Fruit fly (Drosophila melanogaster) whole organism, adult: ENCODE data around the gene CG7646.

ENCODE experiments used
- CG11617 ChIP-seq: fragments of 200-800 bp; sonication (Bioruptor generic); optimal IDR thresholded peaks from 2 replicates; lab custom pipeline; 2017; ENCODE audit warnings: mild to moderate bottlenecking, missing biosample characterization, missing genetic modification reagents, missing genetic modification characterization
- CG12768 ChIP-seq: fragments of 200-800 bp; sonication (Bioruptor generic); optimal IDR thresholded peaks from 2 replicates; lab custom pipeline; 2017; ENCODE audit warnings: missing biosample characterization, missing genetic modification characterization, mild to moderate bottlenecking, moderate library complexity, missing genetic modification reagents
- CG14711 ChIP-seq: fragments of 200-800 bp; sonication (Bioruptor generic); optimal IDR thresholded peaks from 2 replicates; lab custom pipeline; 2018; ENCODE audit warnings: missing biosample characterization, mild to moderate bottlenecking, missing genetic modification characterization, moderate library complexity
- CG1620 ChIP-seq: fragments of 200-800 bp; sonication (Bioruptor generic); optimal IDR thresholded peaks from 2 replicates; lab custom pipeline; 2016; ENCODE audit warnings: missing biosample characterization, missing genetic modification characterization
- CG33017 ChIP-seq: fragments of 200-800 bp; sonication (Bioruptor generic); optimal IDR thresholded peaks from 2 replicates; lab custom pipeline; 2018; ENCODE audit warnings: missing biosample characterization, mild to moderate bottlenecking, missing genetic modification characterization, moderate library complexity
- CG5204 ChIP-seq: fragments of 200-800 bp; sonication (Bioruptor generic); optimal IDR thresholded peaks from 2 replicates; lab custom pipeline; 2016; ENCODE audit warnings: missing biosample characterization, missing genetic modification characterization
- CG7045 ChIP-seq: fragments of 200-800 bp; sonication (Bioruptor generic); optimal IDR thresholded peaks from 2 replicates; lab custom pipeline; 2017; ENCODE audit warnings: missing biosample characterization, mild to moderate bottlenecking, missing genetic modification characterization
- CG7101 ChIP-seq: fragments of 200-800 bp; sonication (Bioruptor generic); optimal IDR thresholded peaks from 2 replicates; lab custom pipeline; 2018; ENCODE audit warnings: missing biosample characterization, mild to moderate bottlenecking, missing genetic modification characterization, moderate library complexity
- Clk ChIP-seq: fragments of 200-800 bp; sonication (Bioruptor generic); optimal IDR thresholded peaks from 2 replicates; lab custom pipeline; 2017; ENCODE audit warnings: missing biosample characterization, missing genetic modification characterization
- Crg-1 ChIP-seq: fragments of 200-800 bp; sonication (Bioruptor generic); optimal IDR thresholded peaks from 2 replicates; lab custom pipeline; 2016; ENCODE audit warnings: missing biosample characterization, missing genetic modification characterization
- Mnt ChIP-seq: fragments of 200-800 bp; sonication (Bioruptor generic); optimal IDR thresholded peaks from 2 replicates; lab custom pipeline; 2016; ENCODE audit warnings: missing biosample characterization, mild to moderate bottlenecking, missing genetic modification characterization
- bab1 ChIP-seq: fragments of 200-800 bp; sonication (Bioruptor generic); optimal IDR thresholded peaks from 3 replicates; lab custom pipeline; 2019; ENCODE audit warnings: missing biosample characterization, mild to moderate bottlenecking, missing genetic modification characterization, moderate library complexity
- cic ChIP-seq: fragments of 200-800 bp; sonication (Bioruptor generic); optimal IDR thresholded peaks from 2 replicates; lab custom pipeline; 2017; ENCODE audit warnings: missing biosample characterization, mild to moderate bottlenecking, missing genetic modification characterization, moderate library complexity
- cnc ChIP-seq, 2 experiments: fragments of >200 bp; optimal IDR thresholded peaks; 2 replicates each; lab custom pipeline; 2017
- kay ChIP-seq: fragments of 200-800 bp; sonication (Bioruptor generic); peaks from one replicate; lab custom pipeline; 2016; ENCODE audit warnings: missing biosample characterization, missing genetic modification characterization, borderline replicate concordance
- ovo ChIP-seq: fragments of 200-800 bp; sonication (Bioruptor generic); optimal IDR thresholded peaks from 2 replicates; lab custom pipeline; 2016; ENCODE audit warnings: missing biosample characterization, missing genetic modification characterization
- pad ChIP-seq: fragments of 200-800 bp; sonication (Bioruptor generic); optimal IDR thresholded peaks from 3 replicates; lab custom pipeline; 2017; ENCODE audit warnings: missing biosample characterization, missing genetic modification characterization, mild to moderate bottlenecking, moderate library complexity, missing genetic modification reagents
- tj ChIP-seq: fragments of 200-800 bp; sonication (Bioruptor generic); optimal IDR thresholded peaks from 3 replicates; lab custom pipeline; 2017; ENCODE audit warnings: missing biosample characterization, mild to moderate bottlenecking, missing genetic modification characterization, moderate library complexity
- toe ChIP-seq: fragments of 200-800 bp; sonication (Bioruptor generic); optimal IDR thresholded peaks from 2 replicates; lab custom pipeline; 2016; ENCODE audit warnings: missing biosample characterization, missing genetic modification characterization

The CG7646 gene

dm6 chr3L:20005033-20005782 is 13.5 kb downstream of the CG7646 start, which contains the start of gene kug:
Gene kug (plus strand): TSS chr3L:20005301.
- TF ChIP-seq pad (GFP tag; lab: Kevin White, UChicago) (peak; percentile 79), CG14711 (tag; lab: Kevin White, UChicago) (no peak)

dm6 chr3L:20006269-20007265 is 14.9 kb downstream of the CG7646 start:
- TF ChIP-seq toe (GFP tag; lab: Kevin White, UChicago): no peak
- TF ChIP-seq CG7045 (GFP tag; lab: Kevin White, UChicago): no peak
- TF ChIP-seq CG5204 (GFP tag; lab: Kevin White, UChicago): no peak
- no peak for TF ChIP-seq ovo
- TF ChIP-seq CG33017 (tag; lab: Kevin White, UChicago): no peak
- TF ChIP-seq tj (GFP tag; lab: Kevin White, UChicago): peak; percentile 14
- no peak for TF ChIP-seq CG7101 (tag; lab: Kevin White, UChicago)
- no peak for TF ChIP-seq kay (GFP tag; lab: Kevin White, UChicago)
- peak; percentile 32 for TF ChIP-seq bab1 (GFP tag; lab: Kevin White, UChicago)

dm6 chr3L:20027735-20028134 is 36.0 kb downstream of the CG7646 start, which contains the start of gene CG14183:
Gene CG14183 (minus strand): TSS chr3L:20027835.
- no peak for TF ChIP-seq pad (GFP tag; lab: Kevin White, UChicago)
- no peak for TF ChIP-seq Crg-1 (GFP tag; lab: Kevin White, UChicago)
- no peak for TF ChIP-seq CG11617 (GFP tag; lab: Kevin White, UChicago)
- no peak for TF ChIP-seq CG7101 (tag; lab: Kevin White, UChicago)
- TF ChIP-seq CG7045 (GFP tag; lab: Kevin White, UChicago): no peak
- no peak for TF ChIP-seq toe (GFP tag; lab: Kevin White, UChicago)
- no peak for TF ChIP-seq kay (GFP tag; lab: Kevin White, UChicago)
- no peak for TF ChIP-seq cic (GFP tag; lab: Kevin White, UChicago)
- no peak for TF ChIP-seq cnc (optimal IDR thresholded peaks at IDR 0.05; lab: Kevin White, UChicago)
- TF ChIP-seq CG5204 (GFP tag; lab: Kevin White, UChicago): no peak
- TF ChIP-seq CG1620 (GFP tag; lab: Kevin White, UChicago): no peak
- no peak for TF ChIP-seq CG14711 (tag; lab: Kevin White, UChicago)
- no peak for TF ChIP-seq bab1 (GFP tag; lab: Kevin White, UChicago)
- no peak for TF ChIP-seq tj (GFP tag; lab: Kevin White, UChicago)

dm6 chr3L:20028753-20029152 is 37.1 kb downstream of the CG7646 start, which contains the start of gene Lamtor1:
Gene Lamtor1 (minus strand): TSS chr3L:20029020.
- TF ChIP-seq CG12768 (GFP tag; lab: Kevin White, UChicago) (no peak), bab1 (GFP tag; lab: Kevin White, UChicago) (peak; percentile 27)

dm6 chr3L:20036610-20037009 is 44.9 kb downstream of the CG7646 start:
- no peak for TF ChIP-seq CG12768 (GFP tag; lab: Kevin White, UChicago)
- TF ChIP-seq Crg-1 (GFP tag; lab: Kevin White, UChicago): no peak
- no peak for TF ChIP-seq Clk
- TF ChIP-seq CG33017 (tag; lab: Kevin White, UChicago): no peak
- TF ChIP-seq tj (GFP tag; lab: Kevin White, UChicago): no peak
- no peak for TF ChIP-seq cic (GFP tag; lab: Kevin White, UChicago)
- TF ChIP-seq cnc (optimal IDR thresholded peaks at IDR 0.05; lab: Kevin White, UChicago): no peak
- TF ChIP-seq kay (GFP tag; lab: Kevin White, UChicago): no peak
- no peak for TF ChIP-seq Mnt
- TF ChIP-seq CG7101 (tag; lab: Kevin White, UChicago): no peak
- TF ChIP-seq bab1 (GFP tag; lab: Kevin White, UChicago): no peak
